Worm (Caenorhabditis elegans) whole organism, L1 larva: Measurements from ENCODE around the gene pals-18.

Experiments used
- C04F5.9 ChIP-seq: sonication (generic microtip); optimal IDR thresholded peaks from 2 replicates; lab custom pipeline; 2016; ENCODE audit warnings: missing genetic modification characterization, missing compliant biosample characterization
- C16A3.4 ChIP-seq: fragments of 150-350 bp; optimal IDR thresholded peaks from 2 replicates; lab custom pipeline; 2014; ENCODE audit warnings: missing biosample characterization, missing genetic modification characterization
- Y116A8C.19 ChIP-seq: sonication (generic microtip); optimal IDR thresholded peaks from 2 replicates; lab custom pipeline; 2016; ENCODE audit warnings: missing compliant biosample characterization, missing genetic modification characterization, borderline replicate concordance
- alr-1 ChIP-seq: fragments of 200-800 bp; sonication (Bioruptor generic); optimal IDR thresholded peaks from 2 replicates; lab custom pipeline; 2018; ENCODE audit warnings: borderline replicate concordance, mild to moderate bottlenecking, missing genetic modification characterization, missing compliant biosample characterization
- ceh-8 ChIP-seq: fragments of 200-800 bp; sonication (Bioruptor generic); optimal IDR thresholded peaks from 2 replicates; lab custom pipeline; 2018; ENCODE audit warnings: mild to moderate bottlenecking, missing genetic modification characterization, moderate library complexity, missing compliant biosample characterization
- dpl-1 ChIP-seq, 3 experiments: fragments of 150-350 bp in 2 of 3; sonication (generic microtip) in 1 of 3; optimal IDR thresholded peaks; 2 replicates each; lab custom pipeline; 2014 to 2017; ENCODE audit warnings: missing biosample characterization in 3 of 3, missing genetic modification characterization in 3 of 3, missing genetic modification reagents in 3 of 3
- efl-1 ChIP-seq, 4 experiments: fragments of 150-350 bp; optimal IDR thresholded peaks in 3 of 4; peaks in 1 of 4; 1 replicate in 1 of 4; 2 replicates in 3 of 4; lab custom pipeline; 2014; ENCODE audit warnings: missing biosample characterization in 2 of 4, missing genetic modification characterization in 2 of 4, missing genetic modification reagents in 2 of 4
- efl-3 ChIP-seq: fragments of 200-800 bp; sonication (Bioruptor generic); optimal IDR thresholded peaks from 2 replicates; lab custom pipeline; 2018; ENCODE audit warnings: mild to moderate bottlenecking, missing genetic modification characterization, missing compliant biosample characterization
- egl-27 ChIP-seq, 2 experiments: fragments of 150-350 bp in 1 of 2; sonication (generic microtip); optimal IDR thresholded peaks; 3 replicates each; lab custom pipeline; 2017 to 2018; ENCODE audit warnings: missing biosample characterization in 2 of 2, missing genetic modification characterization in 2 of 2, missing genetic modification reagents in 2 of 2
- elt-2 ChIP-seq: sonication (generic microtip); optimal IDR thresholded peaks from 2 replicates; lab custom pipeline; 2016; ENCODE audit warnings: missing genetic modification characterization, mild to moderate bottlenecking, inconsistent platforms, missing compliant biosample characterization, missing genetic modification reagents
- fkh-10 ChIP-seq: sonication (generic microtip); optimal IDR thresholded peaks from 2 replicates; lab custom pipeline; 2017; ENCODE audit warnings: missing biosample characterization, missing genetic modification reagents, missing genetic modification characterization
- fkh-4 ChIP-seq: sonication (generic microtip); optimal IDR thresholded peaks from 2 replicates; lab custom pipeline; 2016; ENCODE audit warnings: missing compliant biosample characterization, missing genetic modification characterization, borderline replicate concordance
- hlh-17 ChIP-seq: fragments of 200-800 bp; sonication (Bioruptor generic); optimal IDR thresholded peaks from 2 replicates; lab custom pipeline; 2018; ENCODE audit warnings: missing genetic modification characterization, mild to moderate bottlenecking, missing compliant biosample characterization, moderate library complexity, borderline replicate concordance
- jun-1 ChIP-seq: fragments of 150-350 bp; optimal IDR thresholded peaks from 2 replicates; lab custom pipeline; 2014; ENCODE audit warnings: missing biosample characterization, missing genetic modification reagents, missing genetic modification characterization
- lin-15B ChIP-seq: fragments of 150-350 bp; sonication (generic microtip); optimal IDR thresholded peaks from 3 replicates; lab custom pipeline; 2014; ENCODE audit warnings: missing biosample characterization, missing genetic modification characterization
- lin-35 ChIP-seq, 2 experiments: fragments of 150-350 bp; optimal IDR thresholded peaks; 2 replicates each; lab custom pipeline; 2014; ENCODE audit warnings: missing biosample characterization in 2 of 2, missing genetic modification characterization in 2 of 2, missing genetic modification reagents in 2 of 2
- lin-39 ChIP-seq: fragments of 150-350 bp; optimal IDR thresholded peaks from 2 replicates; lab custom pipeline; 2014; ENCODE audit warnings: missing biosample characterization, missing genetic modification reagents, missing genetic modification characterization
- lir-3 ChIP-seq: sonication (generic microtip); optimal IDR thresholded peaks from 2 replicates; lab custom pipeline; 2016; ENCODE audit warnings: mild to moderate bottlenecking, missing genetic modification characterization, moderate library complexity, missing compliant biosample characterization; ENCODE audit not compliant: poor library complexity
- lsy-2 ChIP-seq, 2 experiments: fragments of 150-350 bp; optimal IDR thresholded peaks; 2 replicates each; lab custom pipeline; 2014; ENCODE audit warnings: missing biosample characterization in 2 of 2, missing genetic modification characterization in 2 of 2
- mab-9 ChIP-seq: fragments of 200-800 bp; sonication (Bioruptor generic); IDR thresholded peaks from 2 replicates; pipeline ENCODE4 v1.3.6; 2022; ENCODE audit warnings: missing genetic modification reagents, missing genetic modification characterization, missing compliant biosample characterization
- mdl-1 ChIP-seq, 2 experiments: fragments of 150-350 bp; optimal IDR thresholded peaks; 2 replicates each; lab custom pipeline; 2014 to 2017; ENCODE audit warnings: missing biosample characterization in 2 of 2, missing genetic modification characterization in 2 of 2, inconsistent platforms in 1 of 2
- nhr-11 ChIP-seq: fragments of 150-350 bp; optimal IDR thresholded peaks from 2 replicates; lab custom pipeline; 2014; ENCODE audit warnings: missing biosample characterization, missing genetic modification characterization
- nhr-20 ChIP-seq: sonication (generic microtip); optimal IDR thresholded peaks from 2 replicates; lab custom pipeline; 2016; ENCODE audit warnings: mild to moderate bottlenecking, missing genetic modification characterization, missing compliant biosample characterization
- nhr-77 ChIP-seq: fragments of 150-350 bp; optimal IDR thresholded peaks from 2 replicates; lab custom pipeline; 2014; ENCODE audit warnings: missing biosample characterization, missing genetic modification characterization
- nhr-85 ChIP-seq: sonication (generic microtip); peaks from one replicate; lab custom pipeline; 2016; ENCODE audit warnings: missing genetic modification characterization, inconsistent platforms, missing compliant biosample characterization
- pag-3 ChIP-seq: sonication (generic microtip); optimal IDR thresholded peaks from 2 replicates; lab custom pipeline; 2017; ENCODE audit warnings: missing genetic modification characterization, mild to moderate bottlenecking, missing compliant biosample characterization, antibody characterized with exemption, borderline replicate concordance; ENCODE audit not compliant: insufficient read depth
- pax-3 ChIP-seq: fragments of 200-800 bp; sonication (Bioruptor generic); optimal IDR thresholded peaks from 2 replicates; lab custom pipeline; 2018; ENCODE audit warnings: mild to moderate bottlenecking, missing genetic modification characterization, moderate library complexity, missing compliant biosample characterization
- pqm-1 ChIP-seq: sonication (generic microtip); optimal IDR thresholded peaks from 3 replicates; lab custom pipeline; 2017; ENCODE audit warnings: missing biosample characterization, missing genetic modification characterization
- skn-1 ChIP-seq: fragments of 150-350 bp; optimal IDR thresholded peaks from 2 replicates; lab custom pipeline; 2014; ENCODE audit warnings: missing biosample characterization, missing genetic modification characterization
- sptf-1 ChIP-seq: fragments of 150-350 bp; optimal IDR thresholded peaks from 2 replicates; lab custom pipeline; 2014; ENCODE audit warnings: missing biosample characterization, missing genetic modification characterization
- sup-37 ChIP-seq: fragments of 200-800 bp; sonication (Bioruptor generic); optimal IDR thresholded peaks from 2 replicates; lab custom pipeline; 2018; ENCODE audit warnings: mild to moderate bottlenecking, missing genetic modification characterization, missing compliant biosample characterization
- tbx-2 ChIP-seq: sonication (generic microtip); optimal IDR thresholded peaks from 2 replicates; lab custom pipeline; 2016; ENCODE audit warnings: missing genetic modification characterization, missing compliant biosample characterization
- unc-30 ChIP-seq: sonication (generic microtip); optimal IDR thresholded peaks from 2 replicates; lab custom pipeline; 2017; ENCODE audit warnings: missing biosample characterization, missing genetic modification characterization
- unc-86 ChIP-seq: sonication (generic microtip); optimal IDR thresholded peaks from 2 replicates; lab custom pipeline; 2016; ENCODE audit warnings: missing genetic modification characterization, missing compliant biosample characterization
- vab-15 ChIP-seq: sonication (generic microtip); optimal IDR thresholded peaks from 2 replicates; lab custom pipeline; 2017; ENCODE audit warnings: missing genotype, mild to moderate bottlenecking, missing genetic modification characterization, missing compliant biosample characterization
- zip-4 ChIP-seq: fragments of 200-800 bp; sonication (Bioruptor generic); optimal IDR thresholded peaks from 2 replicates; lab custom pipeline; 2018; ENCODE audit warnings: mild to moderate bottlenecking, missing genetic modification characterization, moderate library complexity, missing compliant biosample characterization

The pals-18 gene

ce11 chrIII:1392763-1393162 lies 10.4 kb upstream of the pals-18 start (continued):
- TF ChIP-seq lsy-2 (tag; optimal IDR thresholded peaks at IDR 0.05; lab: Kevin White, UChicago), result peak in 1 of 2 experiments; percentile 13
- TF ChIP-seq alr-1 (tag; lab: Kevin White, UChicago), result no peak
- TF ChIP-seq pqm-1 (tag; lab: Kevin White, UChicago), result peak; percentile 51
- TF ChIP-seq efl-1 (optimal IDR thresholded peaks at IDR 0.05; lab: Kevin White, UChicago), result no peak
- peak in 1 of 2 experiments; percentile 86 for TF ChIP-seq efl-1 (GFP tag; optimal IDR thresholded peaks at IDR 0.05 in 1 of 2; lab: Kevin White, UChicago)
- TF ChIP-seq dpl-1 (GFP tag; optimal IDR thresholded peaks at IDR 0.05; lab: Kevin White, UChicago), result no peak
- no peak for TF ChIP-seq efl-3
- TF ChIP-seq egl-27 (tag; optimal IDR thresholded peaks at IDR 0.05; lab: Kevin White, UChicago), result no peak
- no peak for TF ChIP-seq C16A3.4 (tag; lab: Kevin White, UChicago)
- TF ChIP-seq fkh-10 (GFP tag; lab: Kevin White, UChicago), result no peak
- no peak for TF ChIP-seq Y116A8C.19 (tag; lab: Kevin White, UChicago)
- TF ChIP-seq vab-15 (tag; lab: Kevin White, UChicago), result no peak
- TF ChIP-seq nhr-77, result no peak
- TF ChIP-seq lin-39 (tag; lab: Kevin White, UChicago), result no peak
- peak; percentile 6 for TF ChIP-seq nhr-20 (tag; lab: Kevin White, UChicago)
- TF ChIP-seq mab-9 (GFP tag; lab: Robert Waterston, UW), result no peak
- TF ChIP-seq nhr-85 (tag; lab: Kevin White, UChicago), result no peak
- no peak for TF ChIP-seq fkh-4 (tag; lab: Kevin White, UChicago)
- no peak for TF ChIP-seq unc-30 (tag; lab: Kevin White, UChicago)
- TF ChIP-seq skn-1 (tag; lab: Kevin White, UChicago), result no peak
- peak in 1 of 2 experiments; percentile 2 for TF ChIP-seq lin-35 (GFP tag; optimal IDR thresholded peaks at IDR 0.05; lab: Kevin White, UChicago)
- TF ChIP-seq pag-3 (tag; lab: Kevin White, UChicago), result no peak
- TF ChIP-seq zip-4 (GFP tag; lab: Kevin White, UChicago), result no peak
- TF ChIP-seq ceh-8 (GFP tag; lab: Kevin White, UChicago), result no peak
- TF ChIP-seq tbx-2 (tag; lab: Kevin White, UChicago), result no peak

DNA sequence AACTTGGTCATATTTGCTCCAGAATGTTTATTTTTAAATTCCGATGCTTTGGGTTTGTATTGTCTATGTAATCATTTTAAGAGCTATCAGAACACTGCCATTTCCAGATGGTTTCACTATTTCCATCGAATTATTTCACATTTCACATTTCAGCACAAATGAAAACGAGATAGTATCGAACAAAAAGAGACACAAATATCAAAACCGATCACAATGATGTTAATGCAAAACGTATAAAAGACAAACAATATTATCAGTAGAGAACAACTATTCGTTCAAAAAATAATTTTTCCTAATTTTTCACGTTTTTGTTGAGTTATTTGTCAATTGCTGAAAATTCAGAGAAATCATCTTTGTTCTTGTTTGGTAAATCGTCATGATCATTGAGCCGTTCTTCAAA lies 7.9 kb upstream of the pals-18 start:
- TF ChIP-seq elt-2 (tag; lab: Kevin White, UChicago), result peak; percentile 17
- TF ChIP-seq mdl-1 (tag; optimal IDR thresholded peaks at IDR 0.05; lab: Kevin White, UChicago), result no peak

- TF ChIP-seq Y116A8C.19 (tag; lab: Kevin White, UChicago) (no peak), pax-3 (tag; lab: Kevin White, UChicago) (no peak), lir-3 (tag; lab: Kevin White, UChicago) (no peak), elt-2 (tag; lab: Kevin White, UChicago) (peak; percentile 86)
Measured at ce11 chrIII:1398183-1398582, 5.0 kb upstream of the pals-18 start.

DNA sequence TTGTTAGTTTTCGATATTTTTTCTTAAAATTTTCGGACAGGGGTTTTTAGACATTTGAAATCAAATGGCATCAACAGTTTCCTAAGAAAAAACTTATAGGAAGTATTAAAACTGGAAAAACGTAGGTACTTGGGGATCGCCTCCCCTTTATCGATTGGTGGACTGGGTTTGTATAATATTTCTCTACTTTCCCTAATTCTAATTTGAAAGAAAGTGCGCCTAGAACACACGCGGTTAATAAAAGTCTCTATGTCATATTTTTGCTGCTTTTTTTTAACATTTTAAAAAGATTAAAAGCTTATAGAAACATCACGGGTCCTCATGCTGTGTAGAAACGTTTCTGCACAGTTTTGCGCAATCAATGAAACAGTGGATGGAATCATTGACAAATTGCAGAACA lies 3.5 kb upstream of the pals-18 start, which contains the start of gene pals-16:
Gene pals-16, plus strand, starts transcription at position 301 of the 400 bp plus-strand sequence.
- TF ChIP-seq elt-2 (tag; lab: Kevin White, UChicago) (no peak), lin-35 (GFP tag; optimal IDR thresholded peaks at IDR 0.05; lab: Kevin White, UChicago) (no peak), sup-37 (GFP tag; lab: Kevin White, UChicago) (no peak)
- TF ChIP-seq, all 84 proteins: peak for 0

ce11 chrIII:1401497-1401990 lies 1.7 kb upstream of the pals-18 start, which contains the start of gene pals-19:
pals-19 (plus strand) TSS chrIII:1401940.
- no peak for TF ChIP-seq nhr-11 (tag; lab: Kevin White, UChicago)
- no peak for TF ChIP-seq pax-3 (tag; lab: Kevin White, UChicago)
- no peak for TF ChIP-seq lin-15B (tag; lab: Kevin White, UChicago)
- no peak for TF ChIP-seq fkh-10 (GFP tag; lab: Kevin White, UChicago)
- no peak for TF ChIP-seq sptf-1 (tag; lab: Kevin White, UChicago)
- no peak for TF ChIP-seq jun-1 (tag; lab: Kevin White, UChicago)
- no peak for TF ChIP-seq unc-86 (tag; lab: Kevin White, UChicago)
- TF ChIP-seq hlh-17 (GFP tag; lab: Kevin White, UChicago), result no peak
- TF ChIP-seq elt-2 (tag; lab: Kevin White, UChicago), result peak; percentile 78
- TF ChIP-seq lin-35 (GFP tag; optimal IDR thresholded peaks at IDR 0.05; lab: Kevin White, UChicago), result peak in 1 of 2 experiments; percentile 9
- no peak for TF ChIP-seq lir-3 (tag; lab: Kevin White, UChicago)
- TF ChIP-seq nhr-20 (tag; lab: Kevin White, UChicago), result no peak
- TF ChIP-seq C04F5.9 (tag; lab: Kevin White, UChicago), result no peak
